Fruit fly (Drosophila melanogaster): ENCODE measurements around the gene CG43050.

The CG43050 gene

DNA sequence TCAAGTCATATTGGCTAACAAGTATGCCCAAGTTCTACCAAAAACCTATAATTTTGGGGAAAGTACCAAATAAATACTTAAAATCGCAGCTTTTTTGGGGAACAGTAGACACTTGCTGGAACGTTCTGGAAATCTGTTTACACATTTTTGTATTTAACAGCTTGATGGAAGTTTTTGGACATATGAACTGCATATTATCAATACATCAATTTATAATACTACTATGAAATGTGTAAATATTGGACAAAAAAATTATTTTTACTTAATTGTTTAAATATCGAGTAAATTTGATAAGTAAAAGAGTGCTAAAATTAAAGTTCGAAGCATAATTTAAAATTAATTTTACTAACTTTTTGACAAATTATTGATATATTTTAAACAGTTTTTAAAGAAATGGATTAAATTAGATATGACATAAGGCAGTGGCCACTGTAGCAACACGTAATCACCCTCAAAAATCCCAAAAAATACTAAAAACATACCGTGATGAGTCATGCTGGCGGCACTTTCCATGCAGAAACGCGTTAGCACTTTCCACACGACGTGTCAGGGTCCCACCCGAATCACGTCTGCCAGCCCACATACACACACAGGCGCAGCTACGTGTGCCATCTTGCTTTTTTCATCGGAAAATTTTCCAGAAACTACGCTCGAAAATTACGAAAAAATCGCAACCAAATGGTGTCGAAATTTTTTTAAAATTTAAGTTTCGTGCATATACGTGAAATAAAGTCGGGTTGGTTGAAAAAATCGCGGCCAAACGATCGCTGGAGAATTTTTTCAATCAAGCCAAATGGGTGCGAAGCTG, 46.1 kb downstream of the CG43050 start, which contains the start of gene Sirt1:
TSS of gene Sirt1 (plus strand) at position 571 of the 808 bp plus-strand sequence.
- TF ChIP-seq Jra (GFP tag; optimal IDR thresholded peaks at IDR 0.05) (peak; percentile 80), ey (GFP tag; optimal IDR thresholded peaks at IDR 0.05) (peak; percentile 66), Rel (GFP tag; optimal IDR thresholded peaks at IDR 0.05) (no peak), Rel (tag; optimal IDR thresholded peaks at IDR 0.05) (peak; percentile 98), fru (GFP tag; optimal IDR thresholded peaks at IDR 0.05) (peak; percentile 59), h (GFP tag; optimal IDR thresholded peaks at IDR 0.05) (peak; percentile 69), CG9705 (GFP tag; optimal IDR thresholded peaks at IDR 0.05) (peak; percentile 81), Hr83 (GFP tag; optimal IDR thresholded peaks at IDR 0.05; ENCODE audit: poor library complexity, severe bottlenecking) (peak; percentile 49), dsf (GFP tag; optimal IDR thresholded peaks at IDR 0.05; ENCODE audit: borderline replicate concordance) (peak; percentile 51), CG32264 (GFP tag; optimal IDR thresholded peaks at IDR 0.05) (peak; percentile 15), br (GFP tag; optimal IDR thresholded peaks at IDR 0.05) (peak; percentile 30), dmrt93B (GFP tag; optimal IDR thresholded peaks at IDR 0.05) (peak; percentile 87), dl (GFP tag; optimal IDR thresholded peaks at IDR 0.05; ENCODE audit: insufficient read depth in 1 of 2, partially characterized antibody in 2 of 2) (no peak), sv (GFP tag; optimal IDR thresholded peaks at IDR 0.05) (peak; percentile 32), foxo (GFP tag; optimal IDR thresholded peaks at IDR 0.05) (peak in 1 of 2 experiments; percentile 92), HLH106 (tag; optimal IDR thresholded peaks at IDR 0.05) (peak; percentile 94), sage (GFP tag; optimal IDR thresholded peaks at IDR 0.05) (peak; percentile 5), woc (GFP tag; optimal IDR thresholded peaks at IDR 0.05) (peak; percentile 82), rgr (GFP tag; optimal IDR thresholded peaks at IDR 0.05) (peak; percentile 84), GATAd (GFP tag; optimal IDR thresholded peaks at IDR 0.05) (no peak), tai (GFP tag; optimal IDR thresholded peaks at IDR 0.05) (no peak), Dif (GFP tag; optimal IDR thresholded peaks at IDR 0.05; ENCODE audit: partially characterized antibody) (no peak), lola (GFP tag; optimal IDR thresholded peaks at IDR 0.05) (no peak), OdsH (GFP tag; optimal IDR thresholded peaks at IDR 0.05) (peak; percentile 76), Hnf4 (GFP tag; optimal IDR thresholded peaks at IDR 0.05) (peak; percentile 27), Sp1 (GFP tag; optimal IDR thresholded peaks at IDR 0.05) (peak; percentile 89)

DNA sequence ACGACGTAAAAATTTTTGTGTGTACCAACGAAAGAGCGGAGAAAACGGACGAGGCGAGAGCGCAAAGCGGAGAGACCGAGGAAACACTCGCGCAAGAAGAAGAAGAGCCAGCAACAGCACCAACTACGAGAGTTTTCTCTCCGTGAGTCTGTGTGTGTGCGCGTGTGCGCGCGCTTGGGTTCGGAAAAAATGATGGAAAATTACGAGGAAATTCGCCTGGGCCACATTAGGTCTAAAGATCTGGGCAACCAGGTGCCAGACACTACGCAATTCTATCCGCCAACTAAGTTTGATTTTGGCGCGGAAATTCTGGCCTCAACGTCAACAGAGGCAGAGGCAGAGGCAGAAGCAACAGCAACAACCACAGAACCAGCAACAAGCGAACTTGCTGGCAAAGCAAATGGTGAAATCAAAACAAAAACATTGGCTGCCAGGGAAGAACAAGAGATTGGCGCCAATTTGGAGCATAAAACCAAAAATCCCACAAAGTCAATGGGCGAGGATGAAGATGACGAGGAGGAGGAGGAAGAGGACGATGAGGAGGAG, 46.8 kb downstream of the CG43050 start, which contains the start of gene DnaJ-H:
TSS of gene DnaJ-H (minus strand) at position 271 of the 546 bp plus-strand sequence.
- TF ChIP-seq tai (GFP tag; optimal IDR thresholded peaks at IDR 0.05) (no peak), sv (GFP tag; optimal IDR thresholded peaks at IDR 0.05) (no peak), Mio (GFP tag; optimal IDR thresholded peaks at IDR 0.05) (no peak), h (GFP tag; optimal IDR thresholded peaks at IDR 0.05) (no peak), Jra (GFP tag; optimal IDR thresholded peaks at IDR 0.05) (no peak), psq (GFP tag; optimal IDR thresholded peaks at IDR 0.05) (peak; percentile 99), OdsH (GFP tag; optimal IDR thresholded peaks at IDR 0.05) (no peak), CG9705 (GFP tag; optimal IDR thresholded peaks at IDR 0.05) (no peak), HLH106 (tag; optimal IDR thresholded peaks at IDR 0.05) (no peak), dmrt93B (GFP tag; optimal IDR thresholded peaks at IDR 0.05) (no peak), ey (GFP tag; optimal IDR thresholded peaks at IDR 0.05) (no peak), Dfd (GFP tag; optimal IDR thresholded peaks at IDR 0.05) (no peak), dsf (GFP tag; optimal IDR thresholded peaks at IDR 0.05; ENCODE audit: borderline replicate concordance) (no peak), sage (GFP tag; optimal IDR thresholded peaks at IDR 0.05) (no peak), usp (GFP tag; optimal IDR thresholded peaks at IDR 0.05) (no peak), GATAd (GFP tag; optimal IDR thresholded peaks at IDR 0.05) (no peak), CG32264 (GFP tag; optimal IDR thresholded peaks at IDR 0.05) (no peak), CrebA (GFP tag; optimal IDR thresholded peaks at IDR 0.05; ENCODE audit: borderline replicate concordance) (no peak), Dif (GFP tag; optimal IDR thresholded peaks at IDR 0.05; ENCODE audit: partially characterized antibody) (peak; percentile 50), Rel (GFP tag; optimal IDR thresholded peaks at IDR 0.05) (no peak), Rel (tag; optimal IDR thresholded peaks at IDR 0.05) (no peak), Sp1 (GFP tag; optimal IDR thresholded peaks at IDR 0.05) (no peak), woc (GFP tag; optimal IDR thresholded peaks at IDR 0.05) (no peak), pan (optimal IDR thresholded peaks at IDR 0.05) (no peak), dl (GFP tag; optimal IDR thresholded peaks at IDR 0.05; ENCODE audit: insufficient read depth in 1 of 2, partially characterized antibody in 2 of 2) (peak in 1 of 2 experiments; percentile 9)

Data from whole organism, wandering third instar larva.